Worm (Caenorhabditis elegans) whole organism, L1 larva: ENCODE results near the gene fbxa-141.
A peak's percentile ranks its signal among the peaks of the same experiment; 100 is the strongest.

Experiments
- C04F5.9 ChIP-seq: sonication (generic microtip); optimal IDR thresholded peaks from 2 replicates; lab custom pipeline; 2016; ENCODE audit warnings: missing genetic modification characterization, missing compliant biosample characterization
- C34B4.2 ChIP-seq: sonication (generic microtip); optimal IDR thresholded peaks from 2 replicates; lab custom pipeline; 2017; ENCODE audit warnings: mild to moderate bottlenecking, missing genetic modification characterization, missing compliant biosample characterization
- F16B12.6 ChIP-seq: fragments of 150-350 bp; optimal IDR thresholded peaks from 2 replicates; lab custom pipeline; 2014; ENCODE audit warnings: missing biosample characterization, missing genetic modification characterization
- alr-1 ChIP-seq: fragments of 200-800 bp; sonication (Bioruptor generic); optimal IDR thresholded peaks from 2 replicates; lab custom pipeline; 2018; ENCODE audit warnings: borderline replicate concordance, mild to moderate bottlenecking, missing genetic modification characterization, missing compliant biosample characterization
- ama-1 ChIP-seq: fragments of 150-350 bp; optimal IDR thresholded peaks from 2 replicates; lab custom pipeline; 2014
- blmp-1 ChIP-seq: fragments of 150-350 bp; optimal IDR thresholded peaks from 2 replicates; lab custom pipeline; 2014; ENCODE audit warnings: missing biosample characterization, missing genetic modification characterization
- ceh-63 ChIP-seq: fragments of 200-800 bp; sonication (Bioruptor generic); optimal IDR thresholded peaks from 2 replicates; lab custom pipeline; 2018; ENCODE audit warnings: mild to moderate bottlenecking, missing genetic modification characterization, missing compliant biosample characterization
- ceh-8 ChIP-seq: fragments of 200-800 bp; sonication (Bioruptor generic); optimal IDR thresholded peaks from 2 replicates; lab custom pipeline; 2018; ENCODE audit warnings: mild to moderate bottlenecking, missing genetic modification characterization, moderate library complexity, missing compliant biosample characterization
- ceh-82 ChIP-seq, 3 experiments: fragments of 150-350 bp in 1 of 3; sonication (generic microtip) in 2 of 3; optimal IDR thresholded peaks; 2 replicates each; lab custom pipeline; 2014 to 2017; ENCODE audit warnings: missing biosample characterization in 3 of 3, missing genetic modification characterization in 3 of 3
- ceh-88 ChIP-seq: fragments of 200-800 bp; sonication (Bioruptor generic); IDR thresholded peaks from 2 replicates; pipeline ENCODE4 v1.3.6; 2022; ENCODE audit warnings: missing genetic modification characterization, missing compliant biosample characterization
- ceh-90 ChIP-seq: sonication (generic microtip); optimal IDR thresholded peaks from 2 replicates; lab custom pipeline; 2016; ENCODE audit warnings: missing genetic modification characterization, missing compliant biosample characterization
- dpl-1 ChIP-seq, 3 experiments: fragments of 150-350 bp in 2 of 3; sonication (generic microtip) in 1 of 3; optimal IDR thresholded peaks; 2 replicates each; lab custom pipeline; 2014 to 2017; ENCODE audit warnings: missing biosample characterization in 3 of 3, missing genetic modification characterization in 3 of 3, missing genetic modification reagents in 3 of 3
- efl-1 ChIP-seq, 4 experiments: fragments of 150-350 bp; optimal IDR thresholded peaks in 3 of 4; peaks in 1 of 4; 1 replicate in 1 of 4; 2 replicates in 3 of 4; lab custom pipeline; 2014; ENCODE audit warnings: missing biosample characterization in 2 of 4, missing genetic modification characterization in 2 of 4, missing genetic modification reagents in 2 of 4
- egl-27 ChIP-seq, 2 experiments: fragments of 150-350 bp in 1 of 2; sonication (generic microtip); optimal IDR thresholded peaks; 3 replicates each; lab custom pipeline; 2017 to 2018; ENCODE audit warnings: missing biosample characterization in 2 of 2, missing genetic modification characterization in 2 of 2, missing genetic modification reagents in 2 of 2
- elt-2 ChIP-seq: sonication (generic microtip); optimal IDR thresholded peaks from 2 replicates; lab custom pipeline; 2016; ENCODE audit warnings: missing genetic modification characterization, mild to moderate bottlenecking, inconsistent platforms, missing compliant biosample characterization, missing genetic modification reagents
- elt-3 ChIP-seq, 6 experiments: fragments of 150-350 bp in 1 of 6; sonication (generic microtip); optimal IDR thresholded peaks; 2 replicates each; lab custom pipeline; 2017 to 2018; ENCODE audit warnings: missing biosample characterization in 6 of 6, missing genetic modification characterization in 6 of 6, inconsistent platforms in 1 of 6
- fkh-10 ChIP-seq: sonication (generic microtip); optimal IDR thresholded peaks from 2 replicates; lab custom pipeline; 2017; ENCODE audit warnings: missing biosample characterization, missing genetic modification reagents, missing genetic modification characterization
- fkh-4 ChIP-seq: sonication (generic microtip); optimal IDR thresholded peaks from 2 replicates; lab custom pipeline; 2016; ENCODE audit warnings: missing compliant biosample characterization, missing genetic modification characterization, borderline replicate concordance
- fos-1 ChIP-seq: fragments of 150-350 bp; optimal IDR thresholded peaks from 2 replicates; lab custom pipeline; 2014; ENCODE audit warnings: missing biosample characterization, missing genetic modification characterization
- hlh-4 ChIP-seq: sonication (generic microtip); optimal IDR thresholded peaks from 2 replicates; lab custom pipeline; 2016; ENCODE audit warnings: mild to moderate bottlenecking, missing genetic modification characterization, missing compliant biosample characterization
- irx-1 ChIP-seq: sonication (generic microtip); optimal IDR thresholded peaks from 2 replicates; lab custom pipeline; 2016; ENCODE audit warnings: missing genetic modification characterization, missing compliant biosample characterization
- lin-13 ChIP-seq: fragments of 150-350 bp; optimal IDR thresholded peaks from 2 replicates; lab custom pipeline; 2014; ENCODE audit warnings: missing biosample characterization, missing genetic modification reagents, missing genetic modification characterization
- lin-14 ChIP-seq: fragments of 200-800 bp; sonication (Bioruptor generic); optimal IDR thresholded peaks from 2 replicates; lab custom pipeline; 2018; ENCODE audit warnings: mild to moderate bottlenecking, missing genetic modification characterization, moderate library complexity, missing compliant biosample characterization
- lin-35 ChIP-seq, 2 experiments: fragments of 150-350 bp; optimal IDR thresholded peaks; 2 replicates each; lab custom pipeline; 2014; ENCODE audit warnings: missing biosample characterization in 2 of 2, missing genetic modification characterization in 2 of 2, missing genetic modification reagents in 2 of 2
- lin-39 ChIP-seq: fragments of 150-350 bp; optimal IDR thresholded peaks from 2 replicates; lab custom pipeline; 2014; ENCODE audit warnings: missing biosample characterization, missing genetic modification reagents, missing genetic modification characterization
- lsy-2 ChIP-seq, 2 experiments: fragments of 150-350 bp; optimal IDR thresholded peaks; 2 replicates each; lab custom pipeline; 2014; ENCODE audit warnings: missing biosample characterization in 2 of 2, missing genetic modification characterization in 2 of 2
- mep-1 ChIP-seq: fragments of 150-350 bp; optimal IDR thresholded peaks from 2 replicates; lab custom pipeline; 2014; ENCODE audit warnings: missing biosample characterization, missing genetic modification characterization
- nhr-11 ChIP-seq: fragments of 150-350 bp; optimal IDR thresholded peaks from 2 replicates; lab custom pipeline; 2014; ENCODE audit warnings: missing biosample characterization, missing genetic modification characterization
- nhr-12 ChIP-seq: sonication (generic microtip); optimal IDR thresholded peaks from 2 replicates; lab custom pipeline; 2017; ENCODE audit warnings: missing biosample characterization, missing genetic modification characterization
- nhr-19 ChIP-seq: fragments of 200-800 bp; sonication (Bioruptor generic); conservative IDR thresholded peaks from 2 replicates; pipeline ENCODE4 v1.3.6; 2022; ENCODE audit warnings: missing genetic modification characterization, missing compliant biosample characterization
- nhr-28 ChIP-seq: fragments of 150-350 bp; optimal IDR thresholded peaks from 2 replicates; lab custom pipeline; 2014; ENCODE audit warnings: missing biosample characterization, missing genetic modification characterization
- nhr-71 ChIP-seq: sonication (generic microtip); optimal IDR thresholded peaks from 2 replicates; lab custom pipeline; 2016; ENCODE audit warnings: mild to moderate bottlenecking, missing genetic modification characterization, moderate library complexity, missing compliant biosample characterization
- nhr-77 ChIP-seq: fragments of 150-350 bp; optimal IDR thresholded peaks from 2 replicates; lab custom pipeline; 2014; ENCODE audit warnings: missing biosample characterization, missing genetic modification characterization
- nhr-85 ChIP-seq: sonication (generic microtip); peaks from one replicate; lab custom pipeline; 2016; ENCODE audit warnings: missing genetic modification characterization, inconsistent platforms, missing compliant biosample characterization
- pag-3 ChIP-seq: sonication (generic microtip); optimal IDR thresholded peaks from 2 replicates; lab custom pipeline; 2017; ENCODE audit warnings: missing genetic modification characterization, mild to moderate bottlenecking, missing compliant biosample characterization, antibody characterized with exemption, borderline replicate concordance; ENCODE audit not compliant: insufficient read depth
- snpc-4 ChIP-seq: fragments of 150-350 bp; optimal IDR thresholded peaks from 2 replicates; lab custom pipeline; 2014; ENCODE audit warnings: missing biosample characterization, missing genetic modification characterization
- snu-23 ChIP-seq: sonication (generic microtip); optimal IDR thresholded peaks from 2 replicates; lab custom pipeline; 2016; ENCODE audit warnings: missing genetic modification characterization, missing compliant biosample characterization
- sox-4 ChIP-seq: sonication (generic microtip); optimal IDR thresholded peaks from 2 replicates; lab custom pipeline; 2016; ENCODE audit warnings: missing genetic modification characterization, missing compliant biosample characterization
- sptf-1 ChIP-seq: fragments of 150-350 bp; optimal IDR thresholded peaks from 2 replicates; lab custom pipeline; 2014; ENCODE audit warnings: missing biosample characterization, missing genetic modification characterization
- swsn-7 ChIP-seq: sonication (generic microtip); optimal IDR thresholded peaks from 2 replicates; lab custom pipeline; 2016; ENCODE audit warnings: missing genetic modification characterization, missing compliant biosample characterization
- tbx-2 ChIP-seq: sonication (generic microtip); optimal IDR thresholded peaks from 2 replicates; lab custom pipeline; 2016; ENCODE audit warnings: missing genetic modification characterization, missing compliant biosample characterization
- tlp-1 ChIP-seq: fragments of 150-350 bp; optimal IDR thresholded peaks from 2 replicates; lab custom pipeline; 2014; ENCODE audit warnings: missing biosample characterization, missing genetic modification characterization
- unc-130 ChIP-seq: fragments of 150-350 bp; optimal IDR thresholded peaks from 2 replicates; lab custom pipeline; 2017; ENCODE audit warnings: missing biosample characterization, missing genetic modification characterization, inconsistent platforms
- unc-30 ChIP-seq: sonication (generic microtip); optimal IDR thresholded peaks from 2 replicates; lab custom pipeline; 2017; ENCODE audit warnings: missing biosample characterization, missing genetic modification characterization
- unc-62 ChIP-seq: fragments of 150-350 bp; optimal IDR thresholded peaks from 2 replicates; lab custom pipeline; 2014; ENCODE audit warnings: missing biosample characterization, missing genetic modification reagents, missing genetic modification characterization
- unc-86 ChIP-seq: sonication (generic microtip); optimal IDR thresholded peaks from 2 replicates; lab custom pipeline; 2016; ENCODE audit warnings: missing genetic modification characterization, missing compliant biosample characterization
- unc-98 ChIP-seq: fragments of 200-800 bp; sonication (Bioruptor generic); IDR thresholded peaks from 2 replicates; pipeline ENCODE4 v1.3.6; 2022; ENCODE audit warnings: missing genetic modification characterization, missing compliant biosample characterization
- vab-15 ChIP-seq: sonication (generic microtip); optimal IDR thresholded peaks from 2 replicates; lab custom pipeline; 2017; ENCODE audit warnings: missing genotype, mild to moderate bottlenecking, missing genetic modification characterization, missing compliant biosample characterization
- zag-1 ChIP-seq: fragments of 150-350 bp; optimal IDR thresholded peaks from 2 replicates; lab custom pipeline; 2014; ENCODE audit warnings: missing biosample characterization, missing genetic modification characterization
- ztf-11 ChIP-seq, 2 experiments: sonication (generic microtip); optimal IDR thresholded peaks; 2 replicates each; lab custom pipeline; 2016 to 2017; ENCODE audit warnings: missing genetic modification characterization in 2 of 2, missing biosample characterization in 1 of 2, missing compliant biosample characterization in 1 of 2

Gene fbxa-141

ce11 chrX:14525325-14526305 is 12.9 kb upstream of the fbxa-141 start (continued):
- TF ChIP-seq unc-62 (GFP tag; lab: Kevin White, UChicago) (peak; percentile 77), blmp-1 (peak; percentile 60), unc-130 (tag; lab: Kevin White, UChicago) (peak; percentile 92), swsn-7 (peak; percentile 99), fkh-10 (GFP tag; lab: Kevin White, UChicago) (peak; percentile 100), unc-98 (GFP tag; lab: Robert Waterston, UW) (peak; percentile 93), dpl-1 (GFP tag; optimal IDR thresholded peaks at IDR 0.05; lab: Kevin White, UChicago) (peak; percentile 62 to 70 (median 66)), nhr-71 (tag; lab: Kevin White, UChicago) (peak; percentile 99), unc-86 (tag; lab: Kevin White, UChicago) (peak; percentile 97), C34B4.2 (tag; lab: Kevin White, UChicago) (peak; percentile 67), fos-1 (tag; lab: Kevin White, UChicago) (peak; percentile 98), hlh-4 (tag; lab: Kevin White, UChicago) (peak; percentile 23), vab-15 (no peak), efl-1 (optimal IDR thresholded peaks at IDR 0.05; lab: Kevin White, UChicago) (peak; percentile 86 to 90), efl-1 (GFP tag; optimal IDR thresholded peaks at IDR 0.05 in 1 of 2; lab: Kevin White, UChicago) (peak; percentile 56 to 96), ama-1 (lab: Kevin White, UChicago) (no peak), nhr-28 (tag; lab: Kevin White, UChicago) (peak; percentile 29), lin-35 (GFP tag; optimal IDR thresholded peaks at IDR 0.05; lab: Kevin White, UChicago) (peak; percentile 79 to 93), lin-14 (GFP tag; lab: Kevin White, UChicago) (peak; percentile 99), C04F5.9 (tag; lab: Kevin White, UChicago) (peak; percentile 91), tbx-2 (peak; percentile 99), elt-2 (peak; percentile 89), snu-23 (GFP tag; lab: Kevin White, UChicago) (peak; percentile 100), lin-13 (GFP tag; lab: Kevin White, UChicago) (peak; percentile 94), pag-3 (tag; lab: Kevin White, UChicago) (peak; percentile 60), sptf-1 (no peak), egl-27 (tag; optimal IDR thresholded peaks at IDR 0.05; lab: Kevin White, UChicago) (peak; percentile 89 to 98), F16B12.6 (peak; percentile 58), ceh-90 (peak; percentile 32), nhr-11 (tag; lab: Kevin White, UChicago) (peak; percentile 98), ceh-8 (GFP tag; lab: Kevin White, UChicago) (peak; percentile 100), nhr-12 (tag; lab: Kevin White, UChicago) (peak; percentile 83), mep-1 (peak; percentile 100), alr-1 (tag; lab: Kevin White, UChicago) (no peak), ceh-63 (peak; percentile 99), lsy-2 (tag; optimal IDR thresholded peaks at IDR 0.05; lab: Kevin White, UChicago) (peak; percentile 95 to 96), unc-30 (peak; percentile 90), nhr-19 (peak; percentile 98), fkh-4 (tag; lab: Kevin White, UChicago) (peak; percentile 95), irx-1 (tag; lab: Kevin White, UChicago) (peak; percentile 100), elt-3 (tag; optimal IDR thresholded peaks at IDR 0.05; lab: Kevin White, UChicago) (peak; percentile 50 to 99 (median 88)), lin-39 (peak; percentile 100), ceh-88 (peak; percentile 97), snpc-4 (peak; percentile 94), sox-4 (tag; lab: Kevin White, UChicago) (peak; percentile 98), nhr-85 (tag; lab: Kevin White, UChicago) (peak; percentile 99), ztf-11 (tag; optimal IDR thresholded peaks at IDR 0.05; lab: Kevin White, UChicago) (peak; percentile 86 to 98), ceh-82 (tag; optimal IDR thresholded peaks at IDR 0.05; lab: Kevin White, UChicago) (peak; percentile 99 to 100 (median 100)), nhr-77 (tag; lab: Kevin White, UChicago) (peak; percentile 99), tlp-1 (tag; lab: Kevin White, UChicago) (peak; percentile 86), zag-1 (tag; lab: Kevin White, UChicago) (peak; percentile 98)
